Fruit fly (Drosophila melanogaster) whole organism, wandering third instar larva: ENCODE results near the gene kek3.

Source experiments
- Abd-B ChIP-seq: fragments of >200 bp; optimal IDR thresholded peaks from 2 replicates; lab custom pipeline; 2017; ENCODE audit warnings: missing biosample characterization, missing genetic modification characterization
- CG32264 ChIP-seq: fragments of 200-800 bp; sonication (Bioruptor generic); optimal IDR thresholded peaks from 2 replicates; lab custom pipeline; 2016; ENCODE audit warnings: missing biosample characterization, missing genetic modification characterization
- CG9705 ChIP-seq: fragments of 200-800 bp; sonication (Bioruptor generic); optimal IDR thresholded peaks from 2 replicates; lab custom pipeline; 2018; ENCODE audit warnings: missing biosample characterization, mild to moderate bottlenecking, missing genetic modification characterization
- CrebA ChIP-seq: fragments of 200-800 bp; sonication (Bioruptor generic); optimal IDR thresholded peaks from 2 replicates; lab custom pipeline; 2016; ENCODE audit warnings: missing biosample characterization, mild to moderate bottlenecking, missing genetic modification characterization, borderline replicate concordance
- Dfd ChIP-seq: fragments of >200 bp; optimal IDR thresholded peaks from 2 replicates; lab custom pipeline; 2017; ENCODE audit warnings: missing biosample characterization, missing genetic modification characterization
- Dif ChIP-seq: fragments of 200-275, 200-300 bp; sonication (Bioruptor generic); optimal IDR thresholded peaks from 2 replicates; lab custom pipeline; 2018; ENCODE audit warnings: missing biosample characterization, missing genetic modification characterization; ENCODE audit not compliant: partially characterized antibody
- HLH106 ChIP-seq: fragments of 200-800 bp; optimal IDR thresholded peaks from 3 replicates; lab custom pipeline; 2019; ENCODE audit warnings: missing biosample characterization, mild to moderate bottlenecking, missing genetic modification characterization, moderate library complexity
- Hnf4 ChIP-seq: fragments of 200-800 bp; sonication (Bioruptor generic); optimal IDR thresholded peaks from 2 replicates; lab custom pipeline; 2016; ENCODE audit warnings: missing biosample characterization, mild to moderate bottlenecking, missing genetic modification characterization
- Hr78 ChIP-seq: fragments of >200 bp; optimal IDR thresholded peaks from 2 replicates; lab custom pipeline; 2017; ENCODE audit warnings: missing biosample characterization, missing genetic modification characterization
- Hr83 ChIP-seq: fragments of 200-300 bp; sonication (Bioruptor generic); optimal IDR thresholded peaks from 2 replicates; lab custom pipeline; 2016; ENCODE audit warnings: missing biosample characterization, mild to moderate bottlenecking, missing genetic modification characterization, moderate library complexity; ENCODE audit not compliant: poor library complexity, severe bottlenecking
- Jra ChIP-seq: sonication (Bioruptor generic); optimal IDR thresholded peaks from 2 replicates; lab custom pipeline; 2016; ENCODE audit warnings: missing biosample characterization, missing genetic modification characterization
- Mio ChIP-seq: sonication (Bioruptor generic); optimal IDR thresholded peaks from 2 replicates; lab custom pipeline; 2016; ENCODE audit warnings: missing biosample characterization, missing genetic modification characterization
- Myc ChIP-seq: fragments of >200 bp; optimal IDR thresholded peaks from 2 replicates; lab custom pipeline; 2017
- N ChIP-seq: fragments of >200 bp; optimal IDR thresholded peaks from 2 replicates; lab custom pipeline; 2018; ENCODE audit warnings: missing biosample characterization, missing external identifiers, missing genetic modification characterization
- OdsH ChIP-seq: fragments of 200-800 bp; sonication (Bioruptor generic); optimal IDR thresholded peaks from 2 replicates; lab custom pipeline; 2016; ENCODE audit warnings: missing biosample characterization, mild to moderate bottlenecking, missing genetic modification characterization
- Rel ChIP-seq, 2 experiments: fragments of 200-800 bp; sonication (Bioruptor generic) in 1 of 2; optimal IDR thresholded peaks; 2 replicates in 1 of 2; 3 replicates in 1 of 2; lab custom pipeline; 2016 to 2019; ENCODE audit warnings: mild to moderate bottlenecking in 2 of 2, missing biosample characterization in 2 of 2, missing genetic modification characterization in 2 of 2, moderate library complexity in 1 of 2
- Sp1 ChIP-seq: fragments of 200-800 bp; sonication (Bioruptor generic); optimal IDR thresholded peaks from 3 replicates; lab custom pipeline; 2019; ENCODE audit warnings: missing biosample characterization, mild to moderate bottlenecking, missing genetic modification characterization, moderate library complexity
- Vsx2 ChIP-seq: fragments of 200-300, 225-300 bp; sonication (Bioruptor generic); optimal IDR thresholded peaks from 2 replicates; lab custom pipeline; 2018; ENCODE audit warnings: missing biosample characterization, missing genetic modification characterization; ENCODE audit not compliant: partially characterized antibody
- br ChIP-seq: fragments of 200-800 bp; sonication (Bioruptor generic); optimal IDR thresholded peaks from 2 replicates; lab custom pipeline; 2016; ENCODE audit warnings: missing biosample characterization, missing genetic modification characterization
- brk ChIP-seq: fragments of 200-800 bp; sonication (Bioruptor generic); optimal IDR thresholded peaks from 2 replicates; lab custom pipeline; 2016; ENCODE audit warnings: missing biosample characterization, mild to moderate bottlenecking, missing genetic modification characterization
- dl ChIP-seq, 2 experiments: fragments of 175-275, 200-275 bp in 1 of 2; fragments of 200-275 bp in 1 of 2; sonication (Bioruptor generic); optimal IDR thresholded peaks; lab custom pipeline; 2018; ENCODE audit warnings: mild to moderate bottlenecking in 2 of 2, missing biosample characterization in 2 of 2, missing genetic modification characterization in 2 of 2, moderate library complexity in 2 of 2; ENCODE audit not compliant: partially characterized antibody in 2 of 2, insufficient read depth in 1 of 2
- dmrt93B ChIP-seq: fragments of 200-800 bp; sonication (Bioruptor generic); optimal IDR thresholded peaks from 2 replicates; lab custom pipeline; 2018; ENCODE audit warnings: missing biosample characterization, mild to moderate bottlenecking, missing genetic modification characterization
- dsf ChIP-seq: sonication (Bioruptor generic); optimal IDR thresholded peaks from 2 replicates; lab custom pipeline; 2016; ENCODE audit warnings: missing biosample characterization, missing genetic modification characterization, borderline replicate concordance
- ey ChIP-seq: fragments of 200-800 bp; sonication (Bioruptor generic); optimal IDR thresholded peaks from 2 replicates; lab custom pipeline; 2016; ENCODE audit warnings: missing biosample characterization, missing genetic modification characterization
- foxo ChIP-seq, 2 experiments: fragments of 200-800 bp; sonication (Bioruptor generic); optimal IDR thresholded peaks; 2 replicates in 1 of 2; 3 replicates in 1 of 2; lab custom pipeline; 2016 to 2017; ENCODE audit warnings: missing biosample characterization in 2 of 2, missing genetic modification characterization in 2 of 2
- fru ChIP-seq: fragments of 200-800 bp; sonication (Bioruptor generic); optimal IDR thresholded peaks from 3 replicates; lab custom pipeline; 2016; ENCODE audit warnings: missing biosample characterization, mild to moderate bottlenecking, missing genetic modification characterization
- h ChIP-seq: fragments of 200-800 bp; sonication (Bioruptor generic); optimal IDR thresholded peaks from 3 replicates; lab custom pipeline; 2016; ENCODE audit warnings: missing biosample characterization, mild to moderate bottlenecking, missing genetic modification characterization
- jim ChIP-seq: fragments of 175-275, 200-325 bp; sonication (Bioruptor generic); optimal IDR thresholded peaks from 2 replicates; lab custom pipeline; 2016; ENCODE audit warnings: missing biosample characterization, mild to moderate bottlenecking, missing genetic modification characterization
- lola ChIP-seq: fragments of >200 bp; optimal IDR thresholded peaks from 2 replicates; lab custom pipeline; 2017; ENCODE audit warnings: missing biosample characterization, missing genetic modification characterization
- rgr ChIP-seq: fragments of 200-800 bp; sonication (Bioruptor generic); optimal IDR thresholded peaks from 3 replicates; lab custom pipeline; 2016; ENCODE audit warnings: missing biosample characterization, mild to moderate bottlenecking, missing genetic modification characterization
- sage ChIP-seq: fragments of 200-800 bp; sonication (Bioruptor generic); optimal IDR thresholded peaks from 2 replicates; lab custom pipeline; 2016; ENCODE audit warnings: missing biosample characterization, mild to moderate bottlenecking, missing genetic modification characterization
- sv ChIP-seq: fragments of 200-800 bp; sonication (Bioruptor generic); optimal IDR thresholded peaks from 3 replicates; lab custom pipeline; 2016; ENCODE audit warnings: missing biosample characterization, missing genetic modification characterization
- tai ChIP-seq: sonication (Bioruptor generic); optimal IDR thresholded peaks from 2 replicates; lab custom pipeline; 2016; ENCODE audit warnings: missing biosample characterization, missing genetic modification characterization
- usp ChIP-seq: fragments of >200 bp; optimal IDR thresholded peaks from 2 replicates; lab custom pipeline; 2017; ENCODE audit warnings: missing biosample characterization, missing genetic modification characterization
- woc ChIP-seq: sonication (Bioruptor generic); optimal IDR thresholded peaks from 2 replicates; lab custom pipeline; 2016; ENCODE audit warnings: missing biosample characterization, mild to moderate bottlenecking, missing genetic modification characterization

Gene kek3

dm6 chr2L:15616697-15617096 lies 64.2 kb downstream of the kek3 start, which contains the start of gene CG11865:
Gene CG11865 (plus strand): TSS chr2L:15616997.
- TF ChIP-seq sv (GFP tag; lab: Kevin White, UChicago) (no peak), Jra (GFP tag; lab: Kevin White, UChicago) (no peak), foxo (GFP tag; optimal IDR thresholded peaks at IDR 0.05; lab: Kevin White, UChicago) (no peak), sage (GFP tag; lab: Kevin White, UChicago) (no peak), N (GFP tag; lab: Kevin White, UChicago) (no peak), CG9705 (GFP tag; lab: Kevin White, UChicago) (no peak), Hr78 (GFP tag; lab: Kevin White, UChicago) (no peak), h (GFP tag; lab: Kevin White, UChicago) (no peak)

- TF ChIP-seq rgr (GFP tag; lab: Kevin White, UChicago) = no peak
- TF ChIP-seq Dfd = no peak
- TF ChIP-seq br = no peak
- no peak for TF ChIP-seq brk (GFP tag; lab: Kevin White, UChicago)
- no peak for TF ChIP-seq fru
- no peak for TF ChIP-seq tai (GFP tag; lab: Kevin White, UChicago)
- TF ChIP-seq ey (GFP tag; lab: Kevin White, UChicago) = no peak
- TF ChIP-seq CrebA (GFP tag; lab: Kevin White, UChicago) = no peak
- TF ChIP-seq lola (GFP tag; lab: Kevin White, UChicago) = no peak
- no peak for TF ChIP-seq Hr78 (GFP tag; lab: Kevin White, UChicago)
- no peak for TF ChIP-seq jim
- TF ChIP-seq usp (GFP tag; lab: Kevin White, UChicago) = no peak
- no peak for TF ChIP-seq Rel (GFP tag; optimal IDR thresholded peaks at IDR 0.05; lab: Kevin White, UChicago)
- no peak for TF ChIP-seq Rel (tag; optimal IDR thresholded peaks at IDR 0.05; lab: Kevin White, UChicago)
- TF ChIP-seq Vsx2 (GFP tag; lab: Kevin White, UChicago) = no peak
- no peak for TF ChIP-seq N (GFP tag; lab: Kevin White, UChicago)
- no peak for TF ChIP-seq Abd-B
- no peak for TF ChIP-seq Myc (lab: Kevin White, UChicago)
- TF ChIP-seq Mio (GFP tag; lab: Kevin White, UChicago) = no peak
- TF ChIP-seq OdsH (GFP tag; lab: Kevin White, UChicago) = no peak
- TF ChIP-seq CG9705 (GFP tag; lab: Kevin White, UChicago) = no peak
- TF ChIP-seq, all 38 proteins: peak for 0
These were observed 70.9 kb downstream of the kek3 start, which contains the start of gene Or35a for dm6 chr2L:15623458-15623857. Gene Or35a (minus strand): TSS chr2L:15623558.

- no peak for TF ChIP-seq Dfd
These were observed 75.9 kb downstream of the kek3 start, which contains the start of gene CG7631 for dm6 chr2L:15628378-15628777. Gene CG7631 (plus strand): TSS chr2L:15628678.

DNA sequence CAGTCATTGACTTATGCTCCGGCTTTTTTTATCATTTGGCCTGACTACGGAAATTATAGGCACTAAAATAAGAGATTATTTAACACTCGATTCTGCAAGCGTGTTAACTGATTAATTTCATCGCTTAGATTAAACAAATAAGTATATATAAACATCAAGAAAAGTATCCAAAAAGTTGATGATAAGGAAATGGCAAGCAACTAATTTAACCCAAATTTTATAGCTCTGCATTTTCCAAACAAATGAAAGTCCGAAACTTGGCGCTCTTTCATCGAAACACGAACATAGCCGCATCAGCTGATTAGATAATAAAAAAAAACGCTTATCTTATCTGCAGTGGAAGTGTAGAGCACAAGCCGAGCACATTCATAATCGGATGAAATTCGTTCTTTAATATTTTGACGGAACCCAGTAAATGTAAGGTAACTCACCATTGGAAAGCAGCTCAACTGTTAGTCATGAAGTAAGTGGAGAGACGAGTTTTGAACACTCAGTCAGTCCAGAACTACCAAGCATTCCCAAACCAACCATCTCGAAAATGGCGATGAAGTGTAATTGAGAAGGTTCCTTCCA lies 77.2 kb downstream of the kek3 start, which contains the start of gene CG18480:
TSS of gene CG18480 (plus strand) at position 407 of the 573 bp plus-strand sequence.
- TF ChIP-seq ey (GFP tag; lab: Kevin White, UChicago) (peak; percentile 68), N (GFP tag; lab: Kevin White, UChicago) (no peak), dsf (no peak), Hr78 (GFP tag; lab: Kevin White, UChicago) (no peak), Vsx2 (GFP tag; lab: Kevin White, UChicago) (no peak), jim (no peak), Jra (GFP tag; lab: Kevin White, UChicago) (peak; percentile 64), Mio (GFP tag; lab: Kevin White, UChicago) (no peak), rgr (GFP tag; lab: Kevin White, UChicago) (peak; percentile 76), CG32264 (GFP tag; lab: Kevin White, UChicago) (no peak), h (GFP tag; lab: Kevin White, UChicago) (peak; percentile 79), fru (peak; percentile 74), Dfd (no peak), br (peak; percentile 66), Hr83 (peak; percentile 35), Sp1 (peak; percentile 48), foxo (GFP tag; optimal IDR thresholded peaks at IDR 0.05; lab: Kevin White, UChicago) (peak in 1 of 2 experiments; percentile 82), OdsH (GFP tag; lab: Kevin White, UChicago) (peak; percentile 59), Dif (GFP tag; lab: Kevin White, UChicago) (no peak), Myc (lab: Kevin White, UChicago) (no peak), usp (GFP tag; lab: Kevin White, UChicago) (no peak), CG9705 (GFP tag; lab: Kevin White, UChicago) (no peak), sv (GFP tag; lab: Kevin White, UChicago) (no peak), Rel (GFP tag; optimal IDR thresholded peaks at IDR 0.05; lab: Kevin White, UChicago) (no peak), Rel (tag; optimal IDR thresholded peaks at IDR 0.05; lab: Kevin White, UChicago) (no peak), lola (GFP tag; lab: Kevin White, UChicago) (no peak), Abd-B (no peak), woc (GFP tag; lab: Kevin White, UChicago) (peak; percentile 48), brk (GFP tag; lab: Kevin White, UChicago) (peak; percentile 58), dl (GFP tag; optimal IDR thresholded peaks at IDR 0.05; lab: Kevin White, UChicago; ENCODE audit: insufficient read depth in 1 of 2, partially characterized antibody in 2 of 2) (no peak), HLH106 (peak; percentile 54), tai (GFP tag; lab: Kevin White, UChicago) (peak; percentile 16), Hnf4 (peak; percentile 57), CrebA (GFP tag; lab: Kevin White, UChicago) (no peak), dmrt93B (GFP tag; lab: Kevin White, UChicago) (peak; percentile 6)
- TF ChIP-seq, all 38 proteins: peak for 16
